Worm (Caenorhabditis elegans): ENCODE data around the gene che-12.
A peak's percentile ranks its signal among the peaks of the same experiment; 100 is the strongest.

che-12 gene

DNA sequence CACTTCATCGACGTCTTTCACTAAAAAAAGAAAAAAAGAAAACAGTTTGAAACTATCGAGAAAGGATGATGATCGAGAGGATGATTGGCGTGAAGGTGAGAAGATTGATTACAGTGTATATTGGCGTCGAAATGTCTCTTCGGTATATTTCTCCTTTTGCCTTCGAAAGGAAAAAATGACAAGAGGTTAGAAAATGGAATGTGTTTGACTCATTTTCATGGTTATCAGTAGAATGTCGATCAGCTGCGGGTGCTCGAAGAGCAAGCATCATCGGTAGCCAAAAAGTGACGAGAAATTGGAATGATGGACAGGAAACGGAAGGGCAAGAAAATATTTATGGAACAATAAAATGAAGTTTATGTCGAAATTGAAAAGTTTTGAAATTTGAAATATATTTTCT lies 26.7 kb upstream of the che-12 start:
- no peak for TF ChIP-seq ceh-36 (tag; optimal IDR thresholded peaks at IDR 0.05)

- no peak for TF ChIP-seq ama-1 (optimal IDR thresholded peaks at IDR 0.05)
Measured at ce11 chrV:10332012-10332411, 24.8 kb upstream of the che-12 start, which contains the start of gene crm-1. Gene crm-1 (minus strand): TSS chrV:10332112.

DNA sequence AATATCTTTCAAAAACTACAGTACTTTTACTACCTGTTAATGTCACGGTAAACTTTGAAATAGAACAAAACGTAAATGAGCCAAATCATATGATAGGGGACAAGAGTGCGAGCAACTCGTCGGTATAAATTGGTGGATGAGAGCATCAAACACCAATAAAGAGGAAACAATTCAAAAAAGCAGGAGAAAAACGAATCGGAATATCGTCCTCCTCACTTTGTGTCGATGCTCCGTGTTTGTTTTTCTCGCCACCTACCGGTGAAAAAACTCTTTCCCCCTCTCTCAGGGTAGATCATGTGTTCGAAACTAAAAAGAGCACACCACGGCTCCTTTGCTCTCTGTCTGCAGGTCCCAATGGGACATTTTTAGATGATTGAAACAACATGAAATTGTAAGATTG lies 20.9 kb upstream of the che-12 start:
- TF ChIP-seq ets-7 (tag; optimal IDR thresholded peaks at IDR 0.05) (no peak), hmbx-1 (tag; optimal IDR thresholded peaks at IDR 0.05) (no peak), scrt-1 (GFP tag; IDR thresholded peaks at IDR 0.05) (no peak), hnd-1 (tag; optimal IDR thresholded peaks at IDR 0.05) (no peak), ceh-36 (tag; optimal IDR thresholded peaks at IDR 0.05) (no peak), hmg-4 (GFP tag; optimal IDR thresholded peaks at IDR 0.05) (no peak), ceh-13 (GFP tag; optimal IDR thresholded peaks at IDR 0.05) (no peak), ama-1 (optimal IDR thresholded peaks at IDR 0.05) (no peak), tra-4 (tag; optimal IDR thresholded peaks at IDR 0.05) (no peak), pes-1 (GFP tag; IDR thresholded peaks at IDR 0.05) (no peak), tbx-37 (GFP tag; conservative IDR thresholded peaks at IDR 0.05) (no peak), aly-1 (tag; optimal IDR thresholded peaks at IDR 0.05) (no peak), tbx-11 (GFP tag; IDR thresholded peaks at IDR 0.05) (no peak), F13C5.2 (tag; optimal IDR thresholded peaks at IDR 0.05) (no peak), flt-1 (GFP tag; IDR thresholded peaks at IDR 0.05) (no peak), B0310.2 (tag; optimal IDR thresholded peaks at IDR 0.05) (no peak), sea-1 (GFP tag; conservative IDR thresholded peaks at IDR 0.05) (no peak)

ce11 chrV:10323537-10323936 lies 16.4 kb upstream of the che-12 start:
- no peak for TF ChIP-seq aly-1 (tag; optimal IDR thresholded peaks at IDR 0.05)
- TF ChIP-seq ceh-36 (tag; optimal IDR thresholded peaks at IDR 0.05), result no peak
- no peak for TF ChIP-seq tra-4 (tag; optimal IDR thresholded peaks at IDR 0.05)
- TF ChIP-seq ets-7 (tag; optimal IDR thresholded peaks at IDR 0.05), result no peak
- no peak for TF ChIP-seq tbx-37 (GFP tag; conservative IDR thresholded peaks at IDR 0.05)
- no peak for TF ChIP-seq hnd-1 (tag; optimal IDR thresholded peaks at IDR 0.05)
- no peak for TF ChIP-seq hmg-4 (GFP tag; optimal IDR thresholded peaks at IDR 0.05)
- no peak for TF ChIP-seq ceh-13 (GFP tag; optimal IDR thresholded peaks at IDR 0.05)
- no peak for TF ChIP-seq hmbx-1 (tag; optimal IDR thresholded peaks at IDR 0.05)
- no peak for TF ChIP-seq ama-1 (optimal IDR thresholded peaks at IDR 0.05)
- no peak for TF ChIP-seq sea-1 (GFP tag; conservative IDR thresholded peaks at IDR 0.05)

- TF ChIP-seq tbx-37 (GFP tag; conservative IDR thresholded peaks at IDR 0.05) (peak; percentile 41; the same call in 1 of the 2 replicates), aly-1 (tag; optimal IDR thresholded peaks at IDR 0.05) (peak; percentile 8), hnd-1 (tag; optimal IDR thresholded peaks at IDR 0.05) (no peak), hmbx-1 (tag; optimal IDR thresholded peaks at IDR 0.05) (no peak), ceh-13 (GFP tag; optimal IDR thresholded peaks at IDR 0.05) (no peak), pes-1 (GFP tag; IDR thresholded peaks at IDR 0.05) (no peak), sea-1 (GFP tag; conservative IDR thresholded peaks at IDR 0.05) (no peak)
Measured at ce11 chrV:10320101-10320761, 13.0 kb upstream of the che-12 start, which contains the start of the genes gna-1 and B0024.13. Gene gna-1 (minus strand): TSS chrV:10320151. Gene B0024.13 (plus strand): TSS chrV:10320711.

DNA sequence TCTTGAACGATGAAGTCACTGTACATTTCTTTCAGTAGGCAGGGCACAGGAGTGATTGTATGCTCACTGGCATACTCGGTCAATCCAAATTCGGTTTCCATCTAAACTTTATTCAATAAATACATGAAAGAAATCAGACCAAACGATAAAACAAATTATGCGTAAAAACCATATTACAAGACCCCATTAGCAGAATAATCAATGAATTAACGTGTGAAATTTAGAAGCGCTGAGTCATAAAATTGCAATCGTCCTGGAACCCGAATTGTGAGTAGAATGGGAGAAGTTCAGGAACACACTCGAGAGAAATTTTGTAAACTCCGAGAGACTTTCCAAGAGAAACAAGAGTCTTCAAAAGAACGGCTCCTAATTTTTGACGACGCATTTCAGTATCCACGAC lies 12.3 kb upstream of the che-12 start, which contains the start of gene B0024.11:
Gene B0024.11, minus strand, starts transcription at position 101 of the 400 bp plus-strand sequence.
- TF ChIP-seq ama-1 (optimal IDR thresholded peaks at IDR 0.05), result no peak
- TF ChIP-seq aly-1 (tag; optimal IDR thresholded peaks at IDR 0.05), result no peak
- TF ChIP-seq tbx-37 (GFP tag; conservative IDR thresholded peaks at IDR 0.05), result no peak
- TF ChIP-seq tbx-11 (GFP tag; IDR thresholded peaks at IDR 0.05), result no peak
- no peak for TF ChIP-seq ets-7 (tag; optimal IDR thresholded peaks at IDR 0.05)
- TF ChIP-seq B0310.2 (tag; optimal IDR thresholded peaks at IDR 0.05), result no peak
- no peak for TF ChIP-seq tra-4 (tag; optimal IDR thresholded peaks at IDR 0.05)
- TF ChIP-seq hnd-1 (tag; optimal IDR thresholded peaks at IDR 0.05), result no peak
- no peak for TF ChIP-seq ceh-13 (GFP tag; optimal IDR thresholded peaks at IDR 0.05)
- TF ChIP-seq ceh-36 (tag; optimal IDR thresholded peaks at IDR 0.05), result no peak
- no peak for TF ChIP-seq hmg-4 (GFP tag; optimal IDR thresholded peaks at IDR 0.05)
- no peak for TF ChIP-seq pes-1 (GFP tag; IDR thresholded peaks at IDR 0.05)
- no peak for TF ChIP-seq hmbx-1 (tag; optimal IDR thresholded peaks at IDR 0.05)
- no peak for TF ChIP-seq sea-1 (GFP tag; conservative IDR thresholded peaks at IDR 0.05)
- TF ChIP-seq scrt-1 (GFP tag; IDR thresholded peaks at IDR 0.05), result no peak
- no peak for TF ChIP-seq F13C5.2 (tag; optimal IDR thresholded peaks at IDR 0.05)
- TF ChIP-seq flt-1 (GFP tag; IDR thresholded peaks at IDR 0.05), result no peak

DNA sequence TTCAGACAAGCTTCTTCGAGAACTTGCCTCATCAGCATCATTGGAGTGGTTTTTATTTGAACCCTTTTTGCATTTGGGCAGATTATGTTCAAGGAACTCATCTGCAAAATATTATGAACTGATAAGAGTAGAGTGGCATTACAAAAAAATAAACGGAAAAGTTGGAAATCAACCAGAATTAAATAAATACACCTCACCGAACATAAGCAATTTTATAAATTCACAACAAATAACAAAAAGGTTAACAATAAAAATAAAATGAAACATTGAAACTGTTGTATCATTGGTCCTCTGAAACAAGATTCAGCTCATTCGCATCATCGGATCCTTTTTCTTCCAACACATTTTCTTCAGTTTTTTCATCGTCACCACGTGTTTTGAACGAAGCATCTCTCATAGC lies 10.1 kb upstream of the che-12 start, which contains the start of gene asps-1:
Gene asps-1, minus strand, starts transcription at position 101 of the 400 bp plus-strand sequence.
- TF ChIP-seq hmg-4 (GFP tag; optimal IDR thresholded peaks at IDR 0.05), result no peak
- TF ChIP-seq ceh-13 (GFP tag; optimal IDR thresholded peaks at IDR 0.05), result no peak
- TF ChIP-seq tbx-37 (GFP tag; conservative IDR thresholded peaks at IDR 0.05), result no peak
- TF ChIP-seq pes-1 (GFP tag; IDR thresholded peaks at IDR 0.05), result no peak
- TF ChIP-seq tra-4 (tag; optimal IDR thresholded peaks at IDR 0.05), result no peak
- no peak for TF ChIP-seq flt-1 (GFP tag; IDR thresholded peaks at IDR 0.05)
- TF ChIP-seq sea-1 (GFP tag; conservative IDR thresholded peaks at IDR 0.05), result no peak
- no peak for TF ChIP-seq aly-1 (tag; optimal IDR thresholded peaks at IDR 0.05)
- no peak for TF ChIP-seq F13C5.2 (tag; optimal IDR thresholded peaks at IDR 0.05)
- TF ChIP-seq ceh-36 (tag; optimal IDR thresholded peaks at IDR 0.05), result no peak
- no peak for TF ChIP-seq ama-1 (optimal IDR thresholded peaks at IDR 0.05)
- no peak for TF ChIP-seq B0310.2 (tag; optimal IDR thresholded peaks at IDR 0.05)

DNA sequence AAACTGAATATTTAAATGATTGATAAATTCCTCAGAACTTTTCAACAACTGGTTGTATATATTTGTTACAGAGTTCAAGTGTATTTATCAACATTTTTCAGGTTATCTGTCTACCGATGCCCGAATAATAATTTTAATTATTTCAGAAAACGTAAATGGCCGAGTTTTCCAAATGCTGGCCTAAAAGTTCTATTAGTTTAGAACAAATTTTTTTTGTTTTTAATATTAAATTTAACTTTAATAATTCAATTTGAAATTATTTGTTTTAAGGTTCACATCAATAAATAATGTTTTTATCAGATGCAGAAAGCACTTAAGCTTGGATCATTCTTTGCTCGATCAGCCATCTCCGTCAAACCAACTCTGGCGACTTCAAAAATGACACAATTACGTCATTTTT lies 7.2 kb upstream of the che-12 start, which contains the start of gene trx-2:
Gene trx-2, plus strand, starts transcription at position 301 of the 400 bp plus-strand sequence.
- TF ChIP-seq hnd-1 (tag; optimal IDR thresholded peaks at IDR 0.05) (no peak), ets-7 (tag; optimal IDR thresholded peaks at IDR 0.05) (no peak), B0310.2 (tag; optimal IDR thresholded peaks at IDR 0.05) (no peak), hmbx-1 (tag; optimal IDR thresholded peaks at IDR 0.05) (no peak), tra-4 (tag; optimal IDR thresholded peaks at IDR 0.05) (no peak), sea-1 (GFP tag; conservative IDR thresholded peaks at IDR 0.05) (no peak), flt-1 (GFP tag; IDR thresholded peaks at IDR 0.05) (no peak)

Data from whole organism, early embryonic.